Comparison of ENCODE assay signal across 2 fruit fly cellular contexts in genomic region chrX:3931669-3932068, dm6.
A peak's percentile ranks its signal among the peaks of the same experiment; 100 is the strongest.
TF ChIP-seq lines count a peak whose summit lies in the region.

No protein-coding gene starts in this region.

TF ChIP-seq in whole organism, embryonic, 481 proteins besides CTCF, POLR2A, EP300 and RAD21 (continued from another document and continues in another):
- TF ChIP-seq Mes4 (GFP tag; optimal IDR thresholded peaks at IDR 0.05; lab: Kevin White, UChicago): no peak
- TF ChIP-seq tx (GFP tag; optimal IDR thresholded peaks at IDR 0.05; lab: Kevin White, UChicago): no peak
- TF ChIP-seq CG8281 (tag; optimal IDR thresholded peaks at IDR 0.05; lab: Kevin White, UChicago): no peak
- no peak for TF ChIP-seq Taf1 (GFP tag; IDR thresholded peaks at IDR 0.05; lab: Robert Waterston, UW)
- no peak for TF ChIP-seq CG34224 (GFP tag; IDR thresholded peaks at IDR 0.05; lab: Robert Waterston, UW; ENCODE audit: partially characterized antibody)
- no peak for TF ChIP-seq CG9437 (GFP tag; optimal IDR thresholded peaks at IDR 0.05; lab: Kevin White, UChicago)
- TF ChIP-seq onecut (GFP tag; IDR thresholded peaks at IDR 0.05; lab: Robert Waterston, UW): no peak
- TF ChIP-seq zen (tag; optimal IDR thresholded peaks at IDR 0.05; lab: Kevin White, UChicago): peak; percentile 12
- no peak for TF ChIP-seq CG1529 (GFP tag; optimal IDR thresholded peaks at IDR 0.05; lab: Kevin White, UChicago)
- TF ChIP-seq Usf (GFP tag; optimal IDR thresholded peaks at IDR 0.05; lab: Kevin White, UChicago): no peak
- TF ChIP-seq CG43689 (GFP tag; IDR thresholded peaks at IDR 0.05; lab: Robert Waterston, UW): no peak
- TF ChIP-seq CG18599 (GFP tag; optimal IDR thresholded peaks at IDR 0.05; lab: Kevin White, UChicago): peak; percentile 3
- TF ChIP-seq pan (optimal IDR thresholded peaks at IDR 0.05; lab: Kevin White, UChicago): no peak
- TF ChIP-seq pan (GFP tag; optimal IDR thresholded peaks at IDR 0.05 in 1 of 2, IDR thresholded peaks at IDR 0.05 in 1 of 2): no peak
- TF ChIP-seq lab (GFP tag; optimal IDR thresholded peaks at IDR 0.05; lab: Kevin White, UChicago): peak; percentile 6
- no peak for TF ChIP-seq CG34422 (GFP tag; IDR thresholded peaks at IDR 0.05; lab: Robert Waterston, UW)
- no peak for TF ChIP-seq mld (GFP tag; IDR thresholded peaks at IDR 0.05; lab: Robert Waterston, UW; ENCODE audit: partially characterized antibody)
- TF ChIP-seq peb (GFP tag; IDR thresholded peaks at IDR 0.05; lab: Robert Waterston, UW): no peak
- TF ChIP-seq CG18476 (GFP tag; optimal IDR thresholded peaks at IDR 0.05; lab: Kevin White, UChicago): no peak
- TF ChIP-seq fd96Cb (tag; optimal IDR thresholded peaks at IDR 0.05; lab: Kevin White, UChicago): peak; percentile 31
- TF ChIP-seq CG10959 (GFP tag; IDR thresholded peaks at IDR 0.05; lab: Robert Waterston, UW): peak; percentile 14; the same call in 1 of the 2 replicates
- no peak for TF ChIP-seq CG2129 (GFP tag; IDR thresholded peaks at IDR 0.05; lab: Robert Waterston, UW; ENCODE audit: partially characterized antibody)
- TF ChIP-seq Sin3A (optimal IDR thresholded peaks at IDR 0.05; lab: Kevin White, UChicago): no peak
- no peak for TF ChIP-seq Atf-2 (GFP tag; optimal IDR thresholded peaks at IDR 0.05; lab: Kevin White, UChicago)
- TF ChIP-seq bcd (GFP tag; optimal IDR thresholded peaks at IDR 0.05; lab: Kevin White, UChicago): peak; percentile 17
- no peak for TF ChIP-seq CG15073 (GFP tag; optimal IDR thresholded peaks at IDR 0.05; lab: Kevin White, UChicago)
- no peak for TF ChIP-seq Dek (tag; optimal IDR thresholded peaks at IDR 0.05; lab: Kevin White, UChicago)
- 0 out of 2 replicates have a peak, but pooled peaks have one; percentile 8 for TF ChIP-seq esg (GFP tag; conservative IDR thresholded peaks at IDR 0.05; lab: Robert Waterston, UW)
- no peak for TF ChIP-seq CG14014 (GFP tag; IDR thresholded peaks at IDR 0.05; lab: Robert Waterston, UW)
- TF ChIP-seq crp (GFP tag; optimal IDR thresholded peaks at IDR 0.05; lab: Kevin White, UChicago): no peak
- no peak for TF ChIP-seq CG17568 (GFP tag; optimal IDR thresholded peaks at IDR 0.05; lab: Kevin White, UChicago)
- TF ChIP-seq CG16779 (GFP tag; IDR thresholded peaks at IDR 0.05; lab: Robert Waterston, UW): no peak
- TF ChIP-seq CHES-1-like (GFP tag; optimal IDR thresholded peaks at IDR 0.05; lab: Kevin White, UChicago): no peak
- TF ChIP-seq ems (GFP tag; optimal IDR thresholded peaks at IDR 0.05; lab: Kevin White, UChicago): no peak
- TF ChIP-seq ab (GFP tag; optimal IDR thresholded peaks at IDR 0.05; lab: Kevin White, UChicago): no peak
- TF ChIP-seq MBD-R2 (GFP tag; IDR thresholded peaks at IDR 0.05; lab: Robert Waterston, UW): no peak
- no peak for TF ChIP-seq Camta (GFP tag; optimal IDR thresholded peaks at IDR 0.05; lab: Kevin White, UChicago)
- no peak for TF ChIP-seq CG2120 (GFP tag; optimal IDR thresholded peaks at IDR 0.05; lab: Kevin White, UChicago)
- no peak for TF ChIP-seq CG31224 (GFP tag; IDR thresholded peaks at IDR 0.05; lab: Robert Waterston, UW)
- no peak for TF ChIP-seq Neu2 (GFP tag; optimal IDR thresholded peaks at IDR 0.05; lab: Kevin White, UChicago; ENCODE audit: borderline replicate concordance)
- TF ChIP-seq run (tag; optimal IDR thresholded peaks at IDR 0.05; lab: Kevin White, UChicago): no peak
- no peak for TF ChIP-seq CG2889 (GFP tag; IDR thresholded peaks at IDR 0.05; lab: Robert Waterston, UW)
- no peak for TF ChIP-seq Sox100B (GFP tag; optimal IDR thresholded peaks at IDR 0.05; lab: Kevin White, UChicago)
- TF ChIP-seq Abd-B (GFP tag; optimal IDR thresholded peaks at IDR 0.05; lab: Kevin White, UChicago): no peak
- TF ChIP-seq CG7839 (tag; optimal IDR thresholded peaks at IDR 0.05; lab: Kevin White, UChicago): peak; percentile 45
- TF ChIP-seq chm (GFP tag; IDR thresholded peaks at IDR 0.05; lab: Robert Waterston, UW): no peak
- peak in 1 of 3 experiments; percentile 18 for TF ChIP-seq lola (GFP tag; optimal IDR thresholded peaks at IDR 0.05; lab: Kevin White, UChicago)
- TF ChIP-seq seq (GFP tag; IDR thresholded peaks at IDR 0.05; lab: Robert Waterston, UW): no peak
- TF ChIP-seq Hr39 (optimal IDR thresholded peaks at IDR 0.05; lab: Kevin White, UChicago): no peak
- TF ChIP-seq MESR4 (GFP tag; optimal IDR thresholded peaks at IDR 0.05; lab: Kevin White, UChicago): no peak
- no peak for TF ChIP-seq CG9727 (GFP tag; optimal IDR thresholded peaks at IDR 0.05; lab: Kevin White, UChicago)
- TF ChIP-seq H2.0 (GFP tag; IDR thresholded peaks at IDR 0.05; lab: Robert Waterston, UW): no peak
- TF ChIP-seq CG7372 (GFP tag; IDR thresholded peaks at IDR 0.05; lab: Robert Waterston, UW): no peak
- no peak for TF ChIP-seq gce (GFP tag; IDR thresholded peaks at IDR 0.05; lab: Robert Waterston, UW)
- no peak for TF ChIP-seq CG42726 (GFP tag; IDR thresholded peaks at IDR 0.05; lab: Robert Waterston, UW; ENCODE audit: partially characterized antibody)
- no peak for TF ChIP-seq Gsc (GFP tag; IDR thresholded peaks at IDR 0.05; lab: Robert Waterston, UW)
- no peak for TF ChIP-seq CG8765 (GFP tag; IDR thresholded peaks at IDR 0.05; lab: Robert Waterston, UW)
- TF ChIP-seq row (GFP tag; IDR thresholded peaks at IDR 0.05; lab: Robert Waterston, UW): peak; percentile 49; the same call in 1 of the 3 replicates
- no peak for TF ChIP-seq Lhr (GFP tag; optimal IDR thresholded peaks at IDR 0.05; lab: Kevin White, UChicago)
- TF ChIP-seq rib (GFP tag; IDR thresholded peaks at IDR 0.05; lab: Robert Waterston, UW): no peak
- TF ChIP-seq NK7.1 (GFP tag; optimal IDR thresholded peaks at IDR 0.05; lab: Kevin White, UChicago): no peak
- TF ChIP-seq Ets65A (GFP tag; lab: Kevin White, UChicago): peak; percentile 86
- TF ChIP-seq CG6683 (GFP tag; optimal IDR thresholded peaks at IDR 0.05; lab: Kevin White, UChicago): no peak
- no peak for TF ChIP-seq CG7963 (GFP tag; IDR thresholded peaks at IDR 0.05; lab: Robert Waterston, UW; ENCODE audit: partially characterized antibody)
- TF ChIP-seq Xbp1 (GFP tag; optimal IDR thresholded peaks at IDR 0.05; lab: Kevin White, UChicago): peak; percentile 27
- TF ChIP-seq CG6254 (GFP tag; optimal IDR thresholded peaks at IDR 0.05; lab: Kevin White, UChicago): no peak
- TF ChIP-seq CG9817 (tag; optimal IDR thresholded peaks at IDR 0.05; lab: Kevin White, UChicago): peak; percentile 2
- no peak for TF ChIP-seq ash1 (GFP tag; optimal IDR thresholded peaks at IDR 0.05; lab: Kevin White, UChicago)
- TF ChIP-seq TFAM (GFP tag; optimal IDR thresholded peaks at IDR 0.05; lab: Kevin White, UChicago): no peak

TF ChIP-seq in whole organism, prepupa, 60 proteins besides CTCF, POLR2A, EP300 and RAD21 (continued from another document):
- TF ChIP-seq esn (GFP tag; optimal IDR thresholded peaks at IDR 0.05; lab: Kevin White, UChicago): peak; percentile 26
- peak; percentile 36 for TF ChIP-seq dac (GFP tag; optimal IDR thresholded peaks at IDR 0.05; lab: Kevin White, UChicago)
- TF ChIP-seq CG9139 (GFP tag; optimal IDR thresholded peaks at IDR 0.05; lab: Kevin White, UChicago): peak; percentile 0
- peak; percentile 16 for TF ChIP-seq CG16779 (tag; optimal IDR thresholded peaks at IDR 0.05; lab: Kevin White, UChicago)
- TF ChIP-seq eg (GFP tag; IDR thresholded peaks at IDR 0.05; lab: Robert Waterston, UW): peak; percentile 70
- peak; percentile 51 for TF ChIP-seq Lpt (GFP tag; optimal IDR thresholded peaks at IDR 0.05; lab: Kevin White, UChicago)
- peak; percentile 61 for TF ChIP-seq acj6 (GFP tag; optimal IDR thresholded peaks at IDR 0.05; lab: Kevin White, UChicago)
- no peak for TF ChIP-seq CG7368 (GFP tag; optimal IDR thresholded peaks at IDR 0.05; lab: Kevin White, UChicago)
- TF ChIP-seq Met (GFP tag; optimal IDR thresholded peaks at IDR 0.05; lab: Kevin White, UChicago): peak; percentile 27
- TF ChIP-seq ss (GFP tag; optimal IDR thresholded peaks at IDR 0.05; lab: Kevin White, UChicago): peak; percentile 29 to 43
- TF ChIP-seq Smox (GFP tag; optimal IDR thresholded peaks at IDR 0.05; lab: Kevin White, UChicago): no peak
- TF ChIP-seq Eip78C (GFP tag; lab: Kevin White, UChicago): peak; percentile 75
- peak; percentile 79 for TF ChIP-seq CG6163 (GFP tag; IDR thresholded peaks at IDR 0.05; lab: Robert Waterston, UW)
- TF ChIP-seq CG32006 (GFP tag; optimal IDR thresholded peaks at IDR 0.05; lab: Kevin White, UChicago): peak; percentile 77
- peak; percentile 63 for TF ChIP-seq dsx (GFP tag; optimal IDR thresholded peaks at IDR 0.05; lab: Kevin White, UChicago; ENCODE audit: poor library complexity, severe bottlenecking)
- no peak for TF ChIP-seq vri (GFP tag; optimal IDR thresholded peaks at IDR 0.05; lab: Kevin White, UChicago)
- TF ChIP-seq achi (GFP tag; optimal IDR thresholded peaks at IDR 0.05; lab: Kevin White, UChicago): peak; percentile 63
- peak; percentile 45 for TF ChIP-seq OdsH (GFP tag; optimal IDR thresholded peaks at IDR 0.05; lab: Kevin White, UChicago)
- TF ChIP-seq Sox102F (GFP tag; optimal IDR thresholded peaks at IDR 0.05; lab: Kevin White, UChicago): peak; percentile 27
- peak; percentile 54 for TF ChIP-seq svp (GFP tag; lab: Kevin White, UChicago)
- TF ChIP-seq CG8319 (GFP tag; optimal IDR thresholded peaks at IDR 0.05; lab: Kevin White, UChicago): no peak
- TF ChIP-seq Blimp-1 (GFP tag; optimal IDR thresholded peaks at IDR 0.05; lab: Kevin White, UChicago): no peak
- TF ChIP-seq pdm3 (GFP tag; optimal IDR thresholded peaks at IDR 0.05; lab: Kevin White, UChicago): peak; percentile 28
- TF ChIP-seq CG3032 (tag; optimal IDR thresholded peaks at IDR 0.05; lab: Kevin White, UChicago): peak; percentile 54
- no peak for TF ChIP-seq CG11902 (GFP tag; optimal IDR thresholded peaks at IDR 0.05; lab: Kevin White, UChicago)
- TF ChIP-seq CG34406 (GFP tag; optimal IDR thresholded peaks at IDR 0.05; lab: Kevin White, UChicago): peak; percentile 29
- peak; percentile 56 for TF ChIP-seq CG1621 (tag; optimal IDR thresholded peaks at IDR 0.05; lab: Kevin White, UChicago)
- TF ChIP-seq CG15336 (GFP tag; IDR thresholded peaks at IDR 0.05; lab: Robert Waterston, UW): peak; percentile 76
- TF ChIP-seq CG10669 (GFP tag; optimal IDR thresholded peaks at IDR 0.05; lab: Kevin White, UChicago): peak; percentile 51
- TF ChIP-seq CG8119 (GFP tag; IDR thresholded peaks at IDR 0.05; lab: Robert Waterston, UW): peak; percentile 71
- no peak for TF ChIP-seq fkh (GFP tag; optimal IDR thresholded peaks at IDR 0.05; lab: Kevin White, UChicago)
- TF ChIP-seq CG11762 (GFP tag; optimal IDR thresholded peaks at IDR 0.05; lab: Kevin White, UChicago; ENCODE audit: insufficient read depth): peak; percentile 6
- TF ChIP-seq CG10631 (GFP tag; optimal IDR thresholded peaks at IDR 0.05; lab: Kevin White, UChicago): peak; percentile 57
- TF ChIP-seq cyc (GFP tag; optimal IDR thresholded peaks at IDR 0.05; lab: Kevin White, UChicago): peak; percentile 3
- TF ChIP-seq fd59A (GFP tag; optimal IDR thresholded peaks at IDR 0.05; lab: Kevin White, UChicago): peak; percentile 44
- TF ChIP-seq Hr4 (GFP tag; optimal IDR thresholded peaks at IDR 0.05; lab: Kevin White, UChicago): peak; percentile 64
- TF ChIP-seq Hr39 (GFP tag; optimal IDR thresholded peaks at IDR 0.05; lab: Kevin White, UChicago): peak; percentile 12
- peak; percentile 59 for TF ChIP-seq Gug (GFP tag; IDR thresholded peaks at IDR 0.05; lab: Robert Waterston, UW)
